Worm (Caenorhabditis elegans): ENCODE results near the gene grl-1.

grl-1 gene

ce11 chrV:5538500-5538899 is 4.8 kb upstream of the grl-1 start, which contains the start of gene cft-1:
Gene cft-1, plus strand, starts transcription at chrV:5538800.
- no peak for TF ChIP-seq mep-1 (tag; optimal IDR thresholded peaks at IDR 0.05)
- no peak for TF ChIP-seq zip-8 (tag; optimal IDR thresholded peaks at IDR 0.05)
- no peak for TF ChIP-seq unc-39 (tag; optimal IDR thresholded peaks at IDR 0.05)
- no peak for TF ChIP-seq nhr-12 (tag; optimal IDR thresholded peaks at IDR 0.05)
- no peak for TF ChIP-seq flh-1 (GFP tag; optimal IDR thresholded peaks at IDR 0.05)
- TF ChIP-seq elt-3 (tag; optimal IDR thresholded peaks at IDR 0.05), result no peak
- no peak for TF ChIP-seq unc-62 (GFP tag; optimal IDR thresholded peaks at IDR 0.05)
- no peak for TF ChIP-seq lsy-2 (tag; optimal IDR thresholded peaks at IDR 0.05)

ce11 chrV:5536240-5536811 is 2.7 kb upstream of the grl-1 start, which contains the start of the genes cox-16 and syp-2:
Gene cox-16, minus strand, starts transcription at chrV:5536243.
Gene syp-2, plus strand, starts transcription at chrV:5536487.
- TF ChIP-seq ham-2 (GFP tag; optimal IDR thresholded peaks at IDR 0.05), result no peak

- no peak for TF ChIP-seq bed-3 (GFP tag; optimal IDR thresholded peaks at IDR 0.05)
- TF ChIP-seq ceh-39 (tag; optimal IDR thresholded peaks at IDR 0.05), result no peak
- TF ChIP-seq blmp-1 (tag; optimal IDR thresholded peaks at IDR 0.05), result no peak
- TF ChIP-seq sptf-1 (tag; optimal IDR thresholded peaks at IDR 0.05), result no peak
- no peak for TF ChIP-seq snpc-4 (tag; optimal IDR thresholded peaks at IDR 0.05)
- no peak for TF ChIP-seq nhr-237 (tag; optimal IDR thresholded peaks at IDR 0.05)
Measured at ce11 chrV:5535774-5536173, 2.1 kb upstream of the grl-1 start, which contains the start of gene C24G6.8. Gene C24G6.8, minus strand, starts transcription at chrV:5535874.

ce11 chrV:5527694-5528093 is 6.0 kb downstream of the grl-1 start:
- no peak for TF ChIP-seq lin-32 (GFP tag; optimal IDR thresholded peaks at IDR 0.05)
- TF ChIP-seq mls-2 (tag; optimal IDR thresholded peaks at IDR 0.05), result no peak
- TF ChIP-seq pha-4 (tag; optimal IDR thresholded peaks at IDR 0.05), result no peak
- TF ChIP-seq elt-3 (tag; optimal IDR thresholded peaks at IDR 0.05), result no peak
- no peak for TF ChIP-seq sem-2 (GFP tag; optimal IDR thresholded peaks at IDR 0.05)
- TF ChIP-seq ceh-43 (GFP tag; optimal IDR thresholded peaks at IDR 0.05), result no peak
- no peak for TF ChIP-seq bed-3 (GFP tag; optimal IDR thresholded peaks at IDR 0.05)
- no peak for TF ChIP-seq unc-39 (tag; optimal IDR thresholded peaks at IDR 0.05)
- no peak for TF ChIP-seq blmp-1 (tag; optimal IDR thresholded peaks at IDR 0.05)
- TF ChIP-seq sptf-1 (tag; optimal IDR thresholded peaks at IDR 0.05), result no peak
- TF ChIP-seq lsy-2 (tag; optimal IDR thresholded peaks at IDR 0.05), result no peak
- no peak for TF ChIP-seq flh-1 (GFP tag; optimal IDR thresholded peaks at IDR 0.05)
- TF ChIP-seq cnd-1 (tag; optimal IDR thresholded peaks at IDR 0.05), result no peak
- no peak for TF ChIP-seq zip-8 (tag; optimal IDR thresholded peaks at IDR 0.05)
- no peak for TF ChIP-seq hlh-1 (tag; optimal IDR thresholded peaks at IDR 0.05)

- TF ChIP-seq zip-8 (tag; optimal IDR thresholded peaks at IDR 0.05), result peak; percentile 57
- no peak for TF ChIP-seq pha-4 (tag; optimal IDR thresholded peaks at IDR 0.05)
- no peak for TF ChIP-seq ces-1 (GFP tag; optimal IDR thresholded peaks at IDR 0.05)
Measured at ce11 chrV:5525208-5525607, 8.4 kb downstream of the grl-1 start.

ce11 chrV:5523260-5523659 is 10.4 kb downstream of the grl-1 start:
- TF ChIP-seq elt-3 (tag; optimal IDR thresholded peaks at IDR 0.05), result no peak
- TF ChIP-seq sem-2 (GFP tag; optimal IDR thresholded peaks at IDR 0.05), result no peak
- TF ChIP-seq ham-2 (GFP tag; optimal IDR thresholded peaks at IDR 0.05), result peak; percentile 0
- TF ChIP-seq ztf-11 (tag; optimal IDR thresholded peaks at IDR 0.05), result no peak
- TF ChIP-seq ceh-83 (GFP tag; optimal IDR thresholded peaks at IDR 0.05), result no peak
- TF ChIP-seq elt-1 (tag; optimal IDR thresholded peaks at IDR 0.05; ENCODE audit: borderline replicate concordance, insufficient read depth), result peak; percentile 87

ce11 chrV:5521735-5522241 is 11.9 kb downstream of the grl-1 start, which contains the start of gene hir-1:
Gene hir-1, plus strand, starts transcription at chrV:5522139.
- TF ChIP-seq flh-1 (GFP tag; optimal IDR thresholded peaks at IDR 0.05) (no peak), mls-2 (tag; optimal IDR thresholded peaks at IDR 0.05) (no peak), elt-1 (tag; optimal IDR thresholded peaks at IDR 0.05; ENCODE audit: borderline replicate concordance, insufficient read depth) (no peak), nhr-237 (tag; optimal IDR thresholded peaks at IDR 0.05) (no peak), bed-3 (GFP tag; optimal IDR thresholded peaks at IDR 0.05) (no peak), drap-1 (GFP tag; optimal IDR thresholded peaks at IDR 0.05) (no peak)
